Worm (Caenorhabditis elegans) whole organism, L4 larva: ENCODE data around the gene T19D12.6.

Experiments used
- ceh-62 ChIP-seq: sonication (generic microtip); optimal IDR thresholded peaks from 2 replicates; lab custom pipeline; 2017; ENCODE audit warnings: missing biosample characterization, missing genetic modification characterization
- nhr-11 ChIP-seq: fragments of 150-350 bp; optimal IDR thresholded peaks from 2 replicates; lab custom pipeline; 2014; ENCODE audit warnings: missing biosample characterization, missing genetic modification characterization
- unc-62 ChIP-seq, 3 experiments: fragments of 150-350 bp in 1 of 3; sonication (generic microtip); optimal IDR thresholded peaks in 2 of 3; peaks in 1 of 3; 1 replicate in 1 of 3; 2 replicates in 2 of 3; lab custom pipeline; 2014 to 2017; ENCODE audit warnings: missing biosample characterization in 3 of 3, missing genetic modification characterization in 3 of 3, missing genetic modification reagents in 3 of 3, missing genotype in 1 of 3

DNA sequence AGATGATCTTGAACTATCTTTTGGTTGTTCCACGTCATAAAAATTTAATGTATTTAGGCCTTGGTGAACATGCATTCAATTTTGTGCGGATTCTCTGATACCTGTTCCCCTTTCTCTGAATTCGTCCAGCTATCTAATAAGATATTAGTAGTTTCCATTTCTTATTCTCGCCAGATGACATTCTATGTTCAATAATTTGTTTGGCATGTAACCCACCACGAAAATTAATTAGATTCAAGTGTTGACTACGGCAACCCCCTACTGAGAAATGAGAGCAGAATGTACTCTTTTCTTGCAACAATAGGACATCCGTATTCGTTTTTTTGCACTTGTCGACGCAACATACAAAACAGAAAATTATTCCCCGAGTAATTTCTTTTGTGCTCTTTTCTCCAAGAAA lies 737 bp downstream of the T19D12.6 start:
- TF ChIP-seq nhr-11 (tag; lab: Kevin White, UChicago): no peak
- no peak for TF ChIP-seq ceh-62 (tag; lab: Kevin White, UChicago)
- no peak for TF ChIP-seq unc-62 (GFP tag; optimal IDR thresholded peaks at IDR 0.05 in 1 of 2; lab: Kevin White, UChicago)
- no peak for TF ChIP-seq unc-62 (tag; optimal IDR thresholded peaks at IDR 0.05; lab: Kevin White, UChicago)
